Fruit fly (Drosophila melanogaster) whole organism, embryonic: ENCODE results near the gene CG32719.

Experiments used
- Abd-B ChIP-seq: fragments of 200-800 bp; sonication (Bioruptor generic); optimal IDR thresholded peaks from 2 replicates; lab custom pipeline; 2018; ENCODE audit warnings: missing biosample characterization, mild to moderate bottlenecking, missing genetic modification characterization, moderate library complexity
- Awh ChIP-seq: fragments of 200-800 bp; sonication (Bioruptor generic); IDR thresholded peaks from 2 replicates; pipeline ENCODE4, ENCODE4 v1.3.6; 2022; ENCODE audit warnings: missing biosample characterization, missing genetic modification characterization
- CG10267 ChIP-seq: fragments of 200-800 bp; sonication (Bioruptor generic); optimal IDR thresholded peaks from 2 replicates; lab custom pipeline; 2018; ENCODE audit warnings: missing biosample characterization, mild to moderate bottlenecking, missing genetic modification characterization, moderate library complexity
- CG11695 ChIP-seq: fragments of 200-800 bp; sonication (Bioruptor generic); IDR thresholded peaks from 3 replicates; pipeline ENCODE4 v1.3.6; 2022; ENCODE audit warnings: missing biosample characterization, missing genetic modification characterization
- CG14441 ChIP-seq: fragments of 200-800 bp; sonication (Bioruptor generic); IDR thresholded peaks from 2 replicates; pipeline ENCODE4 v1.3.6; 2022; ENCODE audit warnings: missing biosample characterization, missing genetic modification characterization
- CG14710 ChIP-seq: fragments of 200-800 bp; sonication (Bioruptor generic); optimal IDR thresholded peaks from 3 replicates; lab custom pipeline; 2019; ENCODE audit warnings: missing biosample characterization, mild to moderate bottlenecking, missing genetic modification characterization, moderate library complexity
- CG15514 ChIP-seq: fragments of 200-800 bp; sonication (Bioruptor generic); optimal IDR thresholded peaks from 3 replicates; lab custom pipeline; 2017; ENCODE audit warnings: missing biosample characterization, missing genetic modification characterization, mild to moderate bottlenecking, moderate library complexity, missing genetic modification reagents
- CG17361 ChIP-seq: fragments of 200-800 bp; sonication (Bioruptor generic); IDR thresholded peaks from 3 replicates; pipeline ENCODE4 v1.3.6; 2022; ENCODE audit warnings: missing biosample characterization, missing genetic modification characterization
- CG17385 ChIP-seq: fragments of 200-800 bp; sonication (Bioruptor generic); optimal IDR thresholded peaks from 3 replicates; lab custom pipeline; 2018; ENCODE audit warnings: missing biosample characterization, mild to moderate bottlenecking, missing genetic modification characterization
- CG2120 ChIP-seq: fragments of 200-800 bp; sonication (Bioruptor generic); optimal IDR thresholded peaks from 3 replicates; lab custom pipeline; 2016; ENCODE audit warnings: missing biosample characterization, missing genetic modification characterization
- CG2678 ChIP-seq: fragments of 200-800 bp; sonication (Bioruptor generic); optimal IDR thresholded peaks from 3 replicates; lab custom pipeline; 2019; ENCODE audit warnings: missing biosample characterization, mild to moderate bottlenecking, missing genetic modification characterization, moderate library complexity
- CG31441 ChIP-seq: fragments of 200-800 bp; sonication (Bioruptor generic); IDR thresholded peaks from 2 replicates; pipeline ENCODE4 v1.3.6; 2022; ENCODE audit warnings: missing biosample characterization, missing genetic modification characterization
- CG3407 ChIP-seq: fragments of 200-800 bp; sonication (Bioruptor generic); optimal IDR thresholded peaks from 2 replicates; lab custom pipeline; 2018; ENCODE audit warnings: missing biosample characterization, mild to moderate bottlenecking, missing genetic modification characterization
- CG3838 ChIP-seq: fragments of 200-800 bp; sonication (Bioruptor generic); optimal IDR thresholded peaks from 3 replicates; lab custom pipeline; 2016; ENCODE audit warnings: missing biosample characterization, missing genetic modification characterization
- CG6813 ChIP-seq: fragments of 200-800 bp; sonication (Bioruptor generic); optimal IDR thresholded peaks from 2 replicates; lab custom pipeline; 2017; ENCODE audit warnings: missing biosample characterization, missing genetic modification characterization, mild to moderate bottlenecking, moderate library complexity, missing genetic modification reagents
- CG7556 ChIP-seq: fragments of 200-800 bp; sonication (Bioruptor generic); optimal IDR thresholded peaks from 2 replicates; lab custom pipeline; 2017; ENCODE audit warnings: missing biosample characterization, mild to moderate bottlenecking, missing genetic modification characterization
- CG7928 ChIP-seq: fragments of 200-800 bp; sonication (Bioruptor generic); optimal IDR thresholded peaks from 2 replicates; lab custom pipeline; 2017; ENCODE audit warnings: missing biosample characterization, mild to moderate bottlenecking, missing genetic modification characterization
- CG9817 ChIP-seq: fragments of 200-800 bp; sonication (Bioruptor generic); optimal IDR thresholded peaks from 2 replicates; lab custom pipeline; 2018; ENCODE audit warnings: missing biosample characterization, mild to moderate bottlenecking, missing genetic modification characterization, moderate library complexity
- D ChIP-seq, 2 experiments: fragments of 200-800 bp in 1 of 2; fragments of >200 bp in 1 of 2; sonication (Bioruptor generic) in 1 of 2; optimal IDR thresholded peaks; 2 replicates in 1 of 2; 3 replicates in 1 of 2; lab custom pipeline; 2017; ENCODE audit warnings: mild to moderate bottlenecking in 1 of 2, missing biosample characterization in 1 of 2, missing genetic modification characterization in 1 of 2, missing genetic modification reagents in 1 of 2
- Ets97D ChIP-seq: fragments of 200-800 bp; sonication (Bioruptor generic); optimal IDR thresholded peaks from 3 replicates; lab custom pipeline; 2016; ENCODE audit warnings: missing biosample characterization, missing genetic modification characterization
- Fer3 ChIP-seq: fragments of 200-800 bp; sonication (Bioruptor generic); optimal IDR thresholded peaks from 2 replicates; lab custom pipeline; 2018; ENCODE audit warnings: missing biosample characterization, mild to moderate bottlenecking, missing genetic modification characterization, moderate library complexity
- GATAe ChIP-seq: fragments of 200-800 bp; sonication (Bioruptor generic); conservative IDR thresholded peaks from 2 replicates; pipeline ENCODE4 v1.3.6; 2022; ENCODE audit warnings: missing biosample characterization, missing genetic modification characterization
- Hmr ChIP-seq: fragments of 200-800 bp; sonication (Bioruptor generic); optimal IDR thresholded peaks from 3 replicates; lab custom pipeline; 2017; ENCODE audit warnings: mild to moderate bottlenecking, missing biosample characterization, missing genetic modification reagents, missing genetic modification characterization
- Hr3 ChIP-seq: fragments of 200-800 bp; sonication (Bioruptor generic); optimal IDR thresholded peaks from 3 replicates; lab custom pipeline; 2016; ENCODE audit warnings: missing biosample characterization, missing genetic modification characterization
- Meics ChIP-seq: fragments of 200-800 bp; sonication (Bioruptor generic); optimal IDR thresholded peaks from 2 replicates; lab custom pipeline; 2017; ENCODE audit warnings: missing biosample characterization, mild to moderate bottlenecking, missing genetic modification characterization
- NK7.1 ChIP-seq: fragments of 200-800 bp; sonication (Bioruptor generic); optimal IDR thresholded peaks from 3 replicates; lab custom pipeline; 2016; ENCODE audit warnings: missing biosample characterization, missing genetic modification characterization
- Sox100B ChIP-seq: fragments of 200-800 bp; sonication (Bioruptor generic); optimal IDR thresholded peaks from 3 replicates; lab custom pipeline; 2018; ENCODE audit warnings: missing biosample characterization, mild to moderate bottlenecking, missing genetic modification characterization
- Sox102F ChIP-seq: fragments of 200-800 bp; sonication (Bioruptor generic); optimal IDR thresholded peaks from 2 replicates; lab custom pipeline; 2018; ENCODE audit warnings: missing biosample characterization, mild to moderate bottlenecking, missing genetic modification characterization, moderate library complexity
- Xrp1 ChIP-seq: fragments of 200-800 bp; sonication (Bioruptor generic); IDR thresholded peaks from 2 replicates; pipeline ENCODE4 v1.3.6; 2022; ENCODE audit warnings: missing biosample characterization, missing genetic modification characterization
- ara ChIP-seq: fragments of 200-800 bp; sonication (Bioruptor generic); IDR thresholded peaks from 2 replicates; pipeline ENCODE4 v1.3.6; 2022; ENCODE audit warnings: missing biosample characterization, missing genetic modification characterization
- chif ChIP-seq, 2 experiments: fragments of 200-800 bp; sonication (Bioruptor generic); optimal IDR thresholded peaks; 3 replicates each; lab custom pipeline; 2016; ENCODE audit warnings: missing biosample characterization in 2 of 2, missing genetic modification characterization in 2 of 2
- dmrt11E ChIP-seq: fragments of 200-800 bp; sonication (Bioruptor generic); optimal IDR thresholded peaks from 3 replicates; lab custom pipeline; 2018; ENCODE audit warnings: missing biosample characterization, mild to moderate bottlenecking, missing genetic modification characterization, moderate library complexity
- fd96Cb ChIP-seq: fragments of 200-800 bp; sonication (Bioruptor generic); optimal IDR thresholded peaks from 2 replicates; lab custom pipeline; 2018; ENCODE audit warnings: missing biosample characterization, mild to moderate bottlenecking, missing genetic modification characterization, moderate library complexity
- ftz-f1 ChIP-seq: fragments of 200-800 bp; sonication (Bioruptor generic); optimal IDR thresholded peaks from 2 replicates; lab custom pipeline; 2016; ENCODE audit warnings: missing biosample characterization, missing genetic modification characterization
- kni ChIP-seq: fragments of 200-800 bp; sonication (Bioruptor generic); optimal IDR thresholded peaks from 3 replicates; lab custom pipeline; 2017; ENCODE audit warnings: mild to moderate bottlenecking, missing biosample characterization, missing genetic modification reagents, missing genetic modification characterization
- nmo ChIP-seq: fragments of 200-800 bp; sonication (Bioruptor generic); optimal IDR thresholded peaks from 2 replicates; lab custom pipeline; 2018; ENCODE audit warnings: missing biosample characterization, mild to moderate bottlenecking, missing genetic modification characterization, moderate library complexity
- pan ChIP-seq, 4 experiments: fragments of >200 bp in 3 of 4; fragments of 200-800 bp in 1 of 4; sonication (Bioruptor generic) in 1 of 4; optimal IDR thresholded peaks in 3 of 4; IDR thresholded peaks in 1 of 4; 2 replicates each; pipeline versions ENCODE4 v1.3.6 to Lab custom; 2017 to 2022; ENCODE audit warnings: missing biosample characterization in 2 of 4, missing genetic modification characterization in 2 of 4, mixed read lengths in 1 of 4
- prd ChIP-seq, 3 experiments: fragments of >200 bp in 2 of 3; fragments of 200-800 bp in 1 of 3; sonication (Bioruptor generic) in 1 of 3; optimal IDR thresholded peaks in 2 of 3; IDR thresholded peaks in 1 of 3; 2 replicates in 2 of 3; 3 replicates in 1 of 3; pipeline versions ENCODE4 v1.3.6 to Lab custom; 2017 to 2022; ENCODE audit warnings: missing biosample characterization in 1 of 3, missing genetic modification characterization in 1 of 3
- pzg ChIP-seq: fragments of 200-800 bp; sonication (Bioruptor generic); optimal IDR thresholded peaks from 3 replicates; lab custom pipeline; 2018; ENCODE audit warnings: missing biosample characterization, mild to moderate bottlenecking, missing genetic modification characterization, moderate library complexity
- sc ChIP-seq, 3 experiments: fragments of >200 bp in 2 of 3; fragments of 200-800 bp in 1 of 3; sonication (Bioruptor generic) in 1 of 3; optimal IDR thresholded peaks; 2 replicates in 2 of 3; 3 replicates in 1 of 3; lab custom pipeline; 2017; ENCODE audit warnings: mild to moderate bottlenecking in 1 of 3, missing biosample characterization in 1 of 3, missing genetic modification characterization in 1 of 3, missing genetic modification reagents in 1 of 3
- scrt ChIP-seq: fragments of 200-800 bp; sonication (Bioruptor generic); optimal IDR thresholded peaks from 2 replicates; lab custom pipeline; 2018; ENCODE audit warnings: missing biosample characterization, mild to moderate bottlenecking, missing genetic modification characterization, moderate library complexity
- sim ChIP-seq: fragments of 200-800 bp; sonication (Bioruptor generic); IDR thresholded peaks from 2 replicates; pipeline ENCODE4 v1.3.6; 2022; ENCODE audit warnings: missing biosample characterization, missing genetic modification characterization
- stwl ChIP-seq: fragments of 200-800 bp; sonication (Bioruptor generic); optimal IDR thresholded peaks from 3 replicates; lab custom pipeline; 2018; ENCODE audit warnings: missing biosample characterization, mild to moderate bottlenecking, missing genetic modification characterization, moderate library complexity
- ttk ChIP-seq: fragments of 200-800 bp; sonication (Bioruptor generic); IDR thresholded peaks from 2 replicates; pipeline ENCODE4 v2.1.2; 2022; ENCODE audit warnings: missing biosample characterization, missing genetic modification characterization
- vvl ChIP-seq: fragments of 200-800 bp; sonication (Bioruptor generic); IDR thresholded peaks from 2 replicates; pipeline ENCODE4 v1.3.6; 2022; ENCODE audit warnings: missing biosample characterization, missing genetic modification characterization
- z ChIP-seq: fragments of 200-800 bp; sonication (Bioruptor generic); IDR thresholded peaks from 3 replicates; pipeline ENCODE4 v1.3.6; 2022; ENCODE audit warnings: missing biosample characterization, missing genetic modification characterization

Gene CG32719

dm6 chrX:7550704-7551103 is 2.9 kb upstream of the CG32719 start (continued):
- 0 out of 2 replicates have a peak, but pooled peaks have one; percentile 9 for TF ChIP-seq CG14441
- peak; percentile 31 for TF ChIP-seq Hmr (GFP tag; lab: Kevin White, UChicago)
- no peak for TF ChIP-seq stwl (tag; lab: Kevin White, UChicago)
- TF ChIP-seq sim, result no peak
- no peak for TF ChIP-seq pzg (GFP tag; lab: Kevin White, UChicago)
- TF ChIP-seq CG14710, result peak; percentile 21
- 0 out of 3 replicates have a peak, but pooled peaks have one; percentile 31 for TF ChIP-seq CG11695
- peak; percentile 7 for TF ChIP-seq dmrt11E
- TF ChIP-seq pan (optimal IDR thresholded peaks at IDR 0.05; lab: Kevin White, UChicago), result no peak
- peak in 1 of 2 experiments; percentile 33 for TF ChIP-seq pan (GFP tag; optimal IDR thresholded peaks at IDR 0.05 in 1 of 2, IDR thresholded peaks at IDR 0.05 in 1 of 2)
- TF ChIP-seq Awh (GFP tag; lab: Robert Waterston, UW), result peak; percentile 65
- no peak for TF ChIP-seq prd (optimal IDR thresholded peaks at IDR 0.05; lab: Kevin White, UChicago)
- peak; percentile 58; the same call in 1 of the 3 replicates for TF ChIP-seq prd (GFP tag; IDR thresholded peaks at IDR 0.05; lab: Robert Waterston, UW)
- TF ChIP-seq CG6813 (GFP tag; lab: Kevin White, UChicago), result peak; percentile 12
- TF ChIP-seq sc (optimal IDR thresholded peaks at IDR 0.05; lab: Kevin White, UChicago), result no peak
- TF ChIP-seq sc (GFP tag; optimal IDR thresholded peaks at IDR 0.05; lab: Kevin White, UChicago), result no peak
- TF ChIP-seq CG3838, result no peak
- peak; percentile 40 for TF ChIP-seq fd96Cb (tag; lab: Kevin White, UChicago)
- TF ChIP-seq CG17361 (GFP tag; lab: Robert Waterston, UW), result 0 out of 3 replicates have a peak, but pooled peaks have one; percentile 21
- 0 out of 2 replicates have a peak, but pooled peaks have one; percentile 27 for TF ChIP-seq ara (GFP tag; lab: Robert Waterston, UW)
- no peak for TF ChIP-seq Ets97D (GFP tag; lab: Kevin White, UChicago)
- peak; percentile 26 for TF ChIP-seq Fer3 (tag; lab: Kevin White, UChicago)
- TF ChIP-seq Sox102F, result peak; percentile 42
- TF ChIP-seq Abd-B, result no peak
- no peak for TF ChIP-seq z (GFP tag; lab: Robert Waterston, UW)
- TF ChIP-seq ftz-f1 (GFP tag; lab: Kevin White, UChicago), result no peak
- TF ChIP-seq GATAe (GFP tag; lab: Robert Waterston, UW), result no peak
- no peak for TF ChIP-seq CG7928 (GFP tag; lab: Kevin White, UChicago)
- TF ChIP-seq chif (GFP tag; optimal IDR thresholded peaks at IDR 0.05; lab: Kevin White, UChicago), result no peak
- TF ChIP-seq CG7556 (GFP tag; lab: Kevin White, UChicago), result peak; percentile 39
- TF ChIP-seq CG3407 (GFP tag; lab: Kevin White, UChicago), result peak; percentile 12
- peak; percentile 61 for TF ChIP-seq Xrp1 (GFP tag; lab: Robert Waterston, UW)
- TF ChIP-seq Sox100B, result peak; percentile 27
- TF ChIP-seq CG17385 (GFP tag; lab: Kevin White, UChicago), result peak; percentile 16
- peak; percentile 6 for TF ChIP-seq CG2120
- no peak for TF ChIP-seq kni (GFP tag; lab: Kevin White, UChicago)
- TF ChIP-seq ttk (GFP tag; lab: Robert Waterston, UW), result 0 out of 2 replicates have a peak, but pooled peaks have one; percentile 14
- TF ChIP-seq scrt, result peak; percentile 0
- TF ChIP-seq D (optimal IDR thresholded peaks at IDR 0.05; lab: Kevin White, UChicago), result no peak
- peak; percentile 9 for TF ChIP-seq D (GFP tag; optimal IDR thresholded peaks at IDR 0.05; lab: Kevin White, UChicago)
- TF ChIP-seq CG9817 (tag; lab: Kevin White, UChicago), result peak; percentile 5
- TF ChIP-seq Hr3 (GFP tag; lab: Kevin White, UChicago), result peak; percentile 8
- TF ChIP-seq CG2678, result peak; percentile 72
- TF ChIP-seq NK7.1, result no peak
- TF ChIP-seq CG15514 (GFP tag; lab: Kevin White, UChicago), result peak; percentile 8
- TF ChIP-seq Meics (GFP tag; lab: Kevin White, UChicago), result peak; percentile 26
- TF ChIP-seq vvl, result peak; percentile 41; the same call in 1 of the 2 replicates
- peak; percentile 44 for TF ChIP-seq CG31441 (GFP tag; lab: Robert Waterston, UW)
- peak; percentile 35 for TF ChIP-seq nmo (GFP tag; lab: Kevin White, UChicago)
- peak; percentile 34 for TF ChIP-seq CG10267 (tag; lab: Kevin White, UChicago)
